Fruit fly (Drosophila melanogaster) whole organism, embryonic: ENCODE data around the gene CG32647.
A peak's percentile ranks its signal among the peaks of the same experiment; 100 is the strongest.

ENCODE experiments used
- Awh ChIP-seq: fragments of 200-800 bp; sonication (Bioruptor generic); IDR thresholded peaks from 2 replicates; pipeline ENCODE4, ENCODE4 v1.3.6; 2022; ENCODE audit warnings: missing biosample characterization, missing genetic modification characterization
- CG10321 ChIP-seq: fragments of 200-800 bp; sonication (Bioruptor generic); IDR thresholded peaks from 2 replicates; pipeline ENCODE4 v1.3.6; 2022; ENCODE audit warnings: missing biosample characterization, missing genetic modification characterization
- CG10654 ChIP-seq: fragments of 200-800 bp; sonication (Bioruptor generic); optimal IDR thresholded peaks from 2 replicates; lab custom pipeline; 2016; ENCODE audit warnings: missing biosample characterization, missing genetic modification characterization
- CG11695 ChIP-seq: fragments of 200-800 bp; sonication (Bioruptor generic); IDR thresholded peaks from 3 replicates; pipeline ENCODE4 v1.3.6; 2022; ENCODE audit warnings: missing biosample characterization, missing genetic modification characterization
- CG12104 ChIP-seq: fragments of 200-800 bp; sonication (Bioruptor generic); optimal IDR thresholded peaks from 3 replicates; lab custom pipeline; 2016; ENCODE audit warnings: missing biosample characterization, missing genetic modification characterization
- CG12219 ChIP-seq: fragments of 200-800 bp; sonication (Bioruptor generic); optimal IDR thresholded peaks from 3 replicates; lab custom pipeline; 2018; ENCODE audit warnings: missing biosample characterization, mild to moderate bottlenecking, missing genetic modification characterization
- CG13624 ChIP-seq: fragments of 200-800 bp; sonication (Bioruptor generic); optimal IDR thresholded peaks from 2 replicates; lab custom pipeline; 2016; ENCODE audit warnings: missing biosample characterization, missing genetic modification characterization
- CG14860 ChIP-seq: fragments of 200-800 bp; sonication (Bioruptor generic); IDR thresholded peaks from 3 replicates; pipeline ENCODE4 v1.3.6; 2022; ENCODE audit warnings: missing biosample characterization, missing genetic modification characterization; ENCODE audit not compliant: partially characterized antibody
- CG1603 ChIP-seq: fragments of 200-800 bp; sonication (Bioruptor generic); optimal IDR thresholded peaks from 2 replicates; lab custom pipeline; 2019; ENCODE audit warnings: missing biosample characterization, mild to moderate bottlenecking, missing genetic modification characterization, moderate library complexity
- CG17359 ChIP-seq: fragments of 200-800 bp; sonication (Bioruptor generic); optimal IDR thresholded peaks from 3 replicates; lab custom pipeline; 2018; ENCODE audit warnings: missing biosample characterization, mild to moderate bottlenecking, missing genetic modification characterization, moderate library complexity
- CG17568 ChIP-seq: fragments of 200-800 bp; sonication (Bioruptor generic); optimal IDR thresholded peaks from 2 replicates; lab custom pipeline; 2018; ENCODE audit warnings: missing biosample characterization, mild to moderate bottlenecking, missing genetic modification characterization, moderate library complexity
- CG1832 ChIP-seq: fragments of 200-800 bp; sonication (Bioruptor generic); optimal IDR thresholded peaks from 2 replicates; lab custom pipeline; 2017; ENCODE audit warnings: missing biosample characterization, mild to moderate bottlenecking, missing genetic modification characterization, inconsistent platforms
- CG18476 ChIP-seq: fragments of 200-800 bp; sonication (Bioruptor generic); optimal IDR thresholded peaks from 2 replicates; lab custom pipeline; 2016; ENCODE audit warnings: missing biosample characterization, mild to moderate bottlenecking, missing genetic modification characterization
- CG2120 ChIP-seq: fragments of 200-800 bp; sonication (Bioruptor generic); optimal IDR thresholded peaks from 3 replicates; lab custom pipeline; 2016; ENCODE audit warnings: missing biosample characterization, missing genetic modification characterization
- CG30431 ChIP-seq: fragments of 200-800 bp; sonication (Bioruptor generic); optimal IDR thresholded peaks from 2 replicates; lab custom pipeline; 2017; ENCODE audit warnings: missing biosample characterization, missing genetic modification characterization
- CG31224 ChIP-seq: fragments of 200-800 bp; sonication (Bioruptor generic); IDR thresholded peaks from 2 replicates; pipeline ENCODE4 v1.3.6; 2022; ENCODE audit warnings: missing biosample characterization, missing genetic modification characterization
- CG6654 ChIP-seq: fragments of 200-800 bp; sonication (Bioruptor generic); optimal IDR thresholded peaks from 2 replicates; lab custom pipeline; 2017; ENCODE audit warnings: missing biosample characterization, mild to moderate bottlenecking, missing genetic modification characterization
- CG7271 ChIP-seq: fragments of 200-800 bp; sonication (Bioruptor generic); optimal IDR thresholded peaks from 2 replicates; lab custom pipeline; 2018; ENCODE audit warnings: missing biosample characterization, mild to moderate bottlenecking, missing genetic modification characterization, moderate library complexity
- CG8924 ChIP-seq: fragments of 200-800 bp; optimal IDR thresholded peaks from 3 replicates; lab custom pipeline; 2019; ENCODE audit warnings: missing biosample characterization, mild to moderate bottlenecking, missing genetic modification characterization, moderate library complexity
- CG9215 ChIP-seq: fragments of 200-800 bp; sonication (Bioruptor generic); IDR thresholded peaks from 2 replicates; pipeline ENCODE4 v1.3.6; 2022; ENCODE audit warnings: missing biosample characterization, missing genetic modification characterization
- Chrac-16 ChIP-seq: fragments of 200-800 bp; sonication (Bioruptor generic); optimal IDR thresholded peaks from 3 replicates; lab custom pipeline; 2016; ENCODE audit warnings: missing biosample characterization, missing genetic modification characterization
- CoRest ChIP-seq: fragments of 200-800 bp; sonication (Bioruptor generic); optimal IDR thresholded peaks from 3 replicates; lab custom pipeline; 2018; ENCODE audit warnings: missing biosample characterization, mild to moderate bottlenecking, missing genetic modification characterization, moderate library complexity
- Dbx ChIP-seq: fragments of 200-800 bp; sonication (Bioruptor generic); IDR thresholded peaks from 3 replicates; pipeline ENCODE4 v1.3.6; 2022; ENCODE audit warnings: missing biosample characterization, missing genetic modification characterization
- Dip3 ChIP-seq: fragments of 200-800 bp; sonication (Bioruptor generic); optimal IDR thresholded peaks from 3 replicates; lab custom pipeline; 2016; ENCODE audit warnings: missing biosample characterization, missing genetic modification characterization
- Dll ChIP-seq: fragments of 200-800 bp; sonication (Bioruptor generic); IDR thresholded peaks from 4 replicates; pipeline ENCODE4 v1.3.6; 2022; ENCODE audit warnings: missing biosample characterization, missing genetic modification characterization; ENCODE audit not compliant: partially characterized antibody
- Eip74EF ChIP-seq, 2 experiments: fragments of 200-800 bp in 1 of 2; fragments of >200 bp in 1 of 2; sonication (Bioruptor generic) in 1 of 2; optimal IDR thresholded peaks; 2 replicates each; lab custom pipeline; 2017 to 2019; ENCODE audit warnings: missing biosample characterization in 2 of 2, missing genetic modification characterization in 2 of 2, mild to moderate bottlenecking in 1 of 2, moderate library complexity in 1 of 2
- Fer3 ChIP-seq: fragments of 200-800 bp; sonication (Bioruptor generic); optimal IDR thresholded peaks from 2 replicates; lab custom pipeline; 2018; ENCODE audit warnings: missing biosample characterization, mild to moderate bottlenecking, missing genetic modification characterization, moderate library complexity
- Mad ChIP-seq: fragments of 200-800 bp; sonication (Bioruptor generic); optimal IDR thresholded peaks from 2 replicates; lab custom pipeline; 2016; ENCODE audit warnings: missing biosample characterization, missing genetic modification characterization
- Nf-YB ChIP-seq: fragments of 200-800 bp; sonication (Bioruptor generic); optimal IDR thresholded peaks from 3 replicates; lab custom pipeline; 2019; ENCODE audit warnings: missing biosample characterization, mild to moderate bottlenecking, missing genetic modification characterization, moderate library complexity
- TFAM ChIP-seq: fragments of 200-800 bp; sonication (Bioruptor generic); optimal IDR thresholded peaks from 2 replicates; lab custom pipeline; 2017; ENCODE audit warnings: missing biosample characterization, missing genetic modification characterization, inconsistent platforms
- YL-1 ChIP-seq: fragments of 200-800 bp; sonication (Bioruptor generic); optimal IDR thresholded peaks from 3 replicates; lab custom pipeline; 2017; ENCODE audit warnings: missing biosample characterization, mild to moderate bottlenecking, missing genetic modification characterization
- btn ChIP-seq: fragments of 200-800 bp; sonication (Bioruptor generic); optimal IDR thresholded peaks from 2 replicates; lab custom pipeline; 2016; ENCODE audit warnings: missing biosample characterization, missing genetic modification characterization
- chinmo ChIP-seq: fragments of 200-800 bp; sonication (Bioruptor generic); IDR thresholded peaks from 4 replicates; pipeline ENCODE4 v1.3.6; 2022; ENCODE audit warnings: missing biosample characterization, missing genetic modification characterization; ENCODE audit not compliant: partially characterized antibody
- disco-r ChIP-seq: fragments of 200-800 bp; sonication (Bioruptor generic); optimal IDR thresholded peaks from 2 replicates; lab custom pipeline; 2016; ENCODE audit warnings: missing biosample characterization, missing genetic modification characterization
- dmrt99B ChIP-seq: fragments of 200-800 bp; sonication (Bioruptor generic); optimal IDR thresholded peaks from 2 replicates; lab custom pipeline; 2018; ENCODE audit warnings: missing biosample characterization, mild to moderate bottlenecking, missing genetic modification characterization, moderate library complexity
- dysf ChIP-seq: fragments of 200-800 bp; sonication (Bioruptor generic); IDR thresholded peaks from 3 replicates; pipeline ENCODE4 v1.3.6; 2022; ENCODE audit warnings: missing biosample characterization, missing genetic modification characterization
- gcm2 ChIP-seq: fragments of 200-800 bp; sonication (Bioruptor generic); optimal IDR thresholded peaks from 2 replicates; lab custom pipeline; 2016; ENCODE audit warnings: missing biosample characterization, missing genetic modification characterization
- onecut ChIP-seq: fragments of 200-800 bp; sonication (Bioruptor generic); IDR thresholded peaks from 2 replicates; pipeline ENCODE4 v1.3.6; 2022; ENCODE audit warnings: missing biosample characterization, missing genetic modification characterization
- otp ChIP-seq: fragments of 200-800 bp; sonication (Bioruptor generic); IDR thresholded peaks from 3 replicates; pipeline ENCODE4, ENCODE4 v1.3.6; 2022; ENCODE audit warnings: missing biosample characterization, missing genetic modification characterization
- pan ChIP-seq, 4 experiments: fragments of >200 bp in 3 of 4; fragments of 200-800 bp in 1 of 4; sonication (Bioruptor generic) in 1 of 4; optimal IDR thresholded peaks in 3 of 4; IDR thresholded peaks in 1 of 4; 2 replicates each; pipeline versions ENCODE4 v1.3.6 to Lab custom; 2017 to 2022; ENCODE audit warnings: missing biosample characterization in 2 of 4, missing genetic modification characterization in 2 of 4, mixed read lengths in 1 of 4
- pum ChIP-seq: fragments of 200-800 bp; sonication (Bioruptor generic); optimal IDR thresholded peaks from 2 replicates; lab custom pipeline; 2016; ENCODE audit warnings: missing biosample characterization, missing genetic modification characterization
- run ChIP-seq: fragments of 200-800 bp; sonication (Bioruptor generic); optimal IDR thresholded peaks from 3 replicates; lab custom pipeline; 2018; ENCODE audit warnings: missing biosample characterization, mild to moderate bottlenecking, missing genetic modification characterization
- scrt ChIP-seq: fragments of 200-800 bp; sonication (Bioruptor generic); optimal IDR thresholded peaks from 2 replicates; lab custom pipeline; 2018; ENCODE audit warnings: missing biosample characterization, mild to moderate bottlenecking, missing genetic modification characterization, moderate library complexity
- sd ChIP-seq: fragments of 200-800 bp; sonication (Bioruptor generic); optimal IDR thresholded peaks from 3 replicates; lab custom pipeline; 2018; ENCODE audit warnings: missing biosample characterization, mild to moderate bottlenecking, missing genetic modification characterization, moderate library complexity
- sens-2 ChIP-seq: fragments of 200-800 bp; sonication (Bioruptor generic); IDR thresholded peaks from 2 replicates; pipeline ENCODE4 v1.3.6; 2022; ENCODE audit warnings: missing biosample characterization, missing genetic modification characterization
- toy ChIP-seq: fragments of 200-800 bp; sonication (Bioruptor generic); IDR thresholded peaks from 2 replicates; pipeline ENCODE4 v1.3.6; 2022; ENCODE audit warnings: missing biosample characterization, missing genetic modification characterization
- ttk ChIP-seq: fragments of 200-800 bp; sonication (Bioruptor generic); IDR thresholded peaks from 2 replicates; pipeline ENCODE4 v2.1.2; 2022; ENCODE audit warnings: missing biosample characterization, missing genetic modification characterization
- unpg ChIP-seq: fragments of 200-800 bp; sonication (Bioruptor generic); optimal IDR thresholded peaks from 3 replicates; lab custom pipeline; 2018; ENCODE audit warnings: missing biosample characterization, mild to moderate bottlenecking, missing genetic modification characterization, moderate library complexity
- z ChIP-seq: fragments of 200-800 bp; sonication (Bioruptor generic); IDR thresholded peaks from 3 replicates; pipeline ENCODE4 v1.3.6; 2022; ENCODE audit warnings: missing biosample characterization, missing genetic modification characterization

The CG32647 gene

DNA sequence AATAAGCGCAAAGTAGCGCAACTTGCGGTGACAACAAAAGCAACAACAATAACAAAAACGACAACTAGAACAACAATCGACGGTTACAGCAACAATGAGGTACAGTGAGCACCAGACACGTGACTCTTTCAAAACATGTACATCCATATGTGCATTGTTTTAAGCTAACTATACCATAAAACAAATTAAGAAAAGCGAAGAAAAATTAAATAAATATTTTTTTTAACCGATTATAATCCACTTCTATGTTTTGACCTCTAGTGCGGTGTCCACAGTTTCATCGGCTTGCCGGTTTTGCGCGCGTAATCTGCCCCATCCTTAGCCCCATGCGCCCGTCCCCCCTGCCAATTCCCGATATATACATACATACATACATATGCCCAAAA is 30.4 kb downstream of the CG32647 start (continued):
- peak; percentile 95 for TF ChIP-seq Fer3 (tag; lab: Kevin White, UChicago)
- TF ChIP-seq Eip74EF (GFP tag; optimal IDR thresholded peaks at IDR 0.05; lab: Kevin White, UChicago) = peak in 1 of 2 experiments; percentile 55
- no peak for TF ChIP-seq pan (optimal IDR thresholded peaks at IDR 0.05; lab: Kevin White, UChicago)
- TF ChIP-seq pan (GFP tag; optimal IDR thresholded peaks at IDR 0.05 in 1 of 2, IDR thresholded peaks at IDR 0.05 in 1 of 2) = peak in 1 of 2 experiments; percentile 97
- TF ChIP-seq dmrt99B (tag; lab: Kevin White, UChicago) = peak; percentile 90
- peak; percentile 26 for TF ChIP-seq TFAM (GFP tag; lab: Kevin White, UChicago)
- TF ChIP-seq chinmo (GFP tag; lab: Robert Waterston, UW) = no peak
- TF ChIP-seq scrt = peak; percentile 82
- TF ChIP-seq otp = peak; percentile 83
- TF ChIP-seq onecut (GFP tag; lab: Robert Waterston, UW) = peak; percentile 72
- TF ChIP-seq unpg (GFP tag; lab: Kevin White, UChicago) = peak; percentile 93
- TF ChIP-seq ttk (GFP tag; lab: Robert Waterston, UW) = peak; percentile 93
- TF ChIP-seq CoRest (tag; lab: Kevin White, UChicago) = peak; percentile 91
- TF ChIP-seq CG10654 = peak; percentile 80
- peak; percentile 73 for TF ChIP-seq CG17568 (GFP tag; lab: Kevin White, UChicago)
- 0 out of 3 replicates have a peak, but pooled peaks have one; percentile 46 for TF ChIP-seq z (GFP tag; lab: Robert Waterston, UW)
- TF ChIP-seq CG12104 (GFP tag; lab: Kevin White, UChicago) = peak; percentile 78
- peak; percentile 73 for TF ChIP-seq Mad (GFP tag; lab: Kevin White, UChicago)
- TF ChIP-seq CG1832 = no peak
- peak; percentile 33 for TF ChIP-seq btn (GFP tag; lab: Kevin White, UChicago)
- TF ChIP-seq CG17359 (tag; lab: Kevin White, UChicago) = peak; percentile 92
- TF ChIP-seq CG31224 = peak; percentile 92
- peak; percentile 76 for TF ChIP-seq CG6654 (GFP tag; lab: Kevin White, UChicago)
- peak; percentile 83 for TF ChIP-seq CG30431 (GFP tag; lab: Kevin White, UChicago)
- TF ChIP-seq gcm2 (GFP tag; lab: Kevin White, UChicago) = peak; percentile 91
- peak; percentile 89 for TF ChIP-seq CG8924 (tag; lab: Kevin White, UChicago)
- TF ChIP-seq CG10321 (GFP tag; lab: Robert Waterston, UW) = peak; percentile 76
- TF ChIP-seq CG2120 = peak; percentile 98
- TF ChIP-seq CG18476 (GFP tag; lab: Kevin White, UChicago) = peak; percentile 86
- peak; percentile 81 for TF ChIP-seq CG12219 (GFP tag; lab: Kevin White, UChicago)
- peak; percentile 89 for TF ChIP-seq Awh
- no peak for TF ChIP-seq CG7271 (tag; lab: Kevin White, UChicago)
- no peak for TF ChIP-seq sd (tag; lab: Kevin White, UChicago)

dm6 chrX:12753602-12754347 is 31.0 kb downstream of the CG32647 start:
- TF ChIP-seq CG14860 (GFP tag; lab: Robert Waterston, UW) (no peak), run (tag; lab: Kevin White, UChicago) (no peak), CG13624 (GFP tag; lab: Kevin White, UChicago) (no peak), sens-2 (no peak), YL-1 (no peak), disco-r (GFP tag; lab: Kevin White, UChicago) (no peak), CG11695 (GFP tag; lab: Robert Waterston, UW) (no peak), Dip3 (GFP tag; lab: Kevin White, UChicago) (no peak), Nf-YB (no peak), pum (GFP tag; lab: Kevin White, UChicago) (no peak), Chrac-16 (no peak), Dll (GFP tag; lab: Robert Waterston, UW) (no peak), Dbx (GFP tag; lab: Robert Waterston, UW) (0 out of 3 replicates have a peak, but pooled peaks have one; percentile 17), dysf (GFP tag; lab: Robert Waterston, UW) (peak; percentile 39; the same call in 1 of the 3 replicates), toy (GFP tag; lab: Robert Waterston, UW) (no peak), ttk (GFP tag; lab: Robert Waterston, UW) (0 out of 2 replicates have a peak, but pooled peaks have one; percentile 9), CG1603 (peak; percentile 17), CG9215 (GFP tag; lab: Robert Waterston, UW) (no peak)
